Fruit fly (Drosophila melanogaster): Measurements from ENCODE around the gene Gbeta76C.

DNA sequence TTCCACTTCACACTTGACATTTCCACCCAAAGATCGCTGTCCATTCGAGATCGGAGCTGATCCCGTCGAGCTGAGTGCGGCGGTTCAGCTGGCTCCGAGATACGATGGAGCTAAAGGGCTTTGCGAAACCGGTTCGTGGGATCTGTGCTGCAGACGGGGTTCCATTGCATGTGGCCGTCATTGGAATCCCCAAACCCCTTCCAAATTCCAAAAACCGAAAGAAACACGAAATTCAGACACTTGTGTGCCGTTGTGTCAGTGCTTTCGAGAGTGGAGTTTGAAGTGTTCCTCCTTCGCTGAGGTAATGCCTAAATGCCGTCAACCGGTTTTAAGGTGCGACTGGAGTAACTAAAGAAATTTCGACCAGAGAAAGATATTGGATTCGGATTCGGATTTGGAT is 17.4 kb downstream of the Gbeta76C start:
- TF ChIP-seq dl (GFP tag; optimal IDR thresholded peaks at IDR 0.05; ENCODE audit: insufficient read depth in 1 of 2, partially characterized antibody in 2 of 2) (no peak), usp (GFP tag; optimal IDR thresholded peaks at IDR 0.05) (no peak), h (GFP tag; optimal IDR thresholded peaks at IDR 0.05) (no peak), OdsH (GFP tag; optimal IDR thresholded peaks at IDR 0.05) (no peak), HLH106 (tag; optimal IDR thresholded peaks at IDR 0.05) (no peak), sage (GFP tag; optimal IDR thresholded peaks at IDR 0.05) (no peak), Hr78 (GFP tag; optimal IDR thresholded peaks at IDR 0.05) (no peak), foxo (GFP tag; optimal IDR thresholded peaks at IDR 0.05) (no peak), Dif (GFP tag; optimal IDR thresholded peaks at IDR 0.05; ENCODE audit: partially characterized antibody) (no peak), Vsx2 (GFP tag; optimal IDR thresholded peaks at IDR 0.05; ENCODE audit: partially characterized antibody) (no peak)

All from whole organism, wandering third instar larva.